Worm (Caenorhabditis elegans) whole organism, mixed stage, embryonic: ENCODE results near the gene F35C11.5.

ENCODE experiments used
- M03D4.4 ChIP-seq: sonication (generic microtip); optimal IDR thresholded peaks from 2 replicates; lab custom pipeline; 2017; ENCODE audit warnings: mild to moderate bottlenecking, missing genetic modification characterization, missing compliant biosample characterization
- blmp-1 ChIP-seq: fragments of 150-350 bp; optimal IDR thresholded peaks from 2 replicates; lab custom pipeline; 2014; ENCODE audit warnings: missing biosample characterization, missing genetic modification characterization
- ceh-39 ChIP-seq: fragments of 150-350 bp; optimal IDR thresholded peaks from 2 replicates; lab custom pipeline; 2014; ENCODE audit warnings: missing biosample characterization, missing genetic modification characterization
- ceh-43 ChIP-seq: fragments of 200-800 bp; sonication (Bioruptor generic); optimal IDR thresholded peaks from 2 replicates; lab custom pipeline; 2018; ENCODE audit warnings: mild to moderate bottlenecking, missing genetic modification characterization, moderate library complexity, missing compliant biosample characterization
- ceh-83 ChIP-seq: fragments of 200-800 bp; sonication (Bioruptor generic); optimal IDR thresholded peaks from 2 replicates; lab custom pipeline; 2018; ENCODE audit warnings: mild to moderate bottlenecking, missing genetic modification characterization, missing compliant biosample characterization
- ces-1 ChIP-seq: fragments of 150-350 bp; optimal IDR thresholded peaks from 2 replicates; lab custom pipeline; 2014; ENCODE audit warnings: missing biosample characterization, missing genetic modification reagents, missing genetic modification characterization
- cnd-1 ChIP-seq: fragments of 200-800 bp; sonication (Bioruptor generic); optimal IDR thresholded peaks from 2 replicates; lab custom pipeline; 2018; ENCODE audit warnings: mild to moderate bottlenecking, missing genetic modification characterization, missing compliant biosample characterization
- drap-1 ChIP-seq: fragments of 200-800 bp; sonication (Bioruptor generic); optimal IDR thresholded peaks from 3 replicates; lab custom pipeline; 2018; ENCODE audit warnings: mild to moderate bottlenecking, missing genetic modification characterization, missing compliant biosample characterization
- elt-1 ChIP-seq: sonication (generic microtip); optimal IDR thresholded peaks from 2 replicates; lab custom pipeline; 2017; ENCODE audit warnings: missing genetic modification characterization, mild to moderate bottlenecking, missing compliant biosample characterization, antibody characterized with exemption, moderate library complexity, borderline replicate concordance; ENCODE audit not compliant: insufficient read depth
- elt-3 ChIP-seq: fragments of 150-350 bp; optimal IDR thresholded peaks from 2 replicates; lab custom pipeline; 2014; ENCODE audit warnings: missing biosample characterization, missing genetic modification characterization
- flh-1 ChIP-seq: fragments of 200-800 bp; sonication (Bioruptor generic); optimal IDR thresholded peaks from 2 replicates; lab custom pipeline; 2018; ENCODE audit warnings: mild to moderate bottlenecking, missing genetic modification characterization, moderate library complexity, missing compliant biosample characterization
- ham-2 ChIP-seq: fragments of 200-800 bp; sonication (Bioruptor generic); optimal IDR thresholded peaks from 2 replicates; lab custom pipeline; 2018; ENCODE audit warnings: mild to moderate bottlenecking, missing genetic modification characterization, missing compliant biosample characterization
- lin-13 ChIP-seq: fragments of 150-350 bp; optimal IDR thresholded peaks from 2 replicates; lab custom pipeline; 2014; ENCODE audit warnings: missing biosample characterization, missing genetic modification characterization
- lin-32 ChIP-seq: fragments of 200-800 bp; sonication (Bioruptor generic); optimal IDR thresholded peaks from 2 replicates; lab custom pipeline; 2018; ENCODE audit warnings: mild to moderate bottlenecking, missing genetic modification characterization, missing compliant biosample characterization
- lsy-2 ChIP-seq: fragments of 150-350 bp; optimal IDR thresholded peaks from 2 replicates; lab custom pipeline; 2014; ENCODE audit warnings: missing biosample characterization, missing genetic modification characterization
- mep-1 ChIP-seq: fragments of 150-350 bp; optimal IDR thresholded peaks from 2 replicates; lab custom pipeline; 2017; ENCODE audit warnings: missing biosample characterization, missing genetic modification reagents, missing genetic modification characterization, inconsistent platforms
- mls-2 ChIP-seq: sonication (generic microtip); optimal IDR thresholded peaks from 2 replicates; lab custom pipeline; 2016; ENCODE audit warnings: mild to moderate bottlenecking, missing genetic modification characterization, moderate library complexity, missing compliant biosample characterization
- nhr-12 ChIP-seq: fragments of 150-350 bp; optimal IDR thresholded peaks from 2 replicates; lab custom pipeline; 2014; ENCODE audit warnings: missing biosample characterization, missing genetic modification characterization
- nhr-2 ChIP-seq: fragments of 150-350 bp; optimal IDR thresholded peaks from 2 replicates; lab custom pipeline; 2014; ENCODE audit warnings: missing biosample characterization, missing genetic modification characterization
- nhr-237 ChIP-seq: fragments of 150-350 bp; optimal IDR thresholded peaks from 2 replicates; lab custom pipeline; 2014; ENCODE audit warnings: missing biosample characterization, missing genetic modification characterization
- nhr-28 ChIP-seq: fragments of 150-350 bp; optimal IDR thresholded peaks from 2 replicates; lab custom pipeline; 2014; ENCODE audit warnings: missing biosample characterization, missing genetic modification characterization
- nhr-76 ChIP-seq: sonication (generic microtip); optimal IDR thresholded peaks from 2 replicates; lab custom pipeline; 2017; ENCODE audit warnings: missing biosample characterization, missing genetic modification characterization
- sem-2 ChIP-seq: fragments of 200-800 bp; sonication (Bioruptor generic); optimal IDR thresholded peaks from 2 replicates; lab custom pipeline; 2018; ENCODE audit warnings: mild to moderate bottlenecking, missing genetic modification characterization, missing compliant biosample characterization
- snpc-4 ChIP-seq: fragments of 150-350 bp; optimal IDR thresholded peaks from 2 replicates; lab custom pipeline; 2014; ENCODE audit warnings: missing biosample characterization, missing genetic modification characterization
- sptf-1 ChIP-seq: sonication (generic microtip); optimal IDR thresholded peaks from 2 replicates; lab custom pipeline; 2017; ENCODE audit warnings: mild to moderate bottlenecking, missing genetic modification characterization, moderate library complexity, missing compliant biosample characterization
- unc-120 ChIP-seq: sonication (generic microtip); optimal IDR thresholded peaks from 2 replicates; lab custom pipeline; 2017; ENCODE audit warnings: missing genetic modification characterization, missing compliant biosample characterization; ENCODE audit not compliant: poor library complexity, severe bottlenecking
- unc-39 ChIP-seq: fragments of 150-350 bp; optimal IDR thresholded peaks from 2 replicates; lab custom pipeline; 2014; ENCODE audit warnings: missing biosample characterization, missing genetic modification characterization
- zip-8 ChIP-seq: fragments of 150-350 bp; optimal IDR thresholded peaks from 2 replicates; lab custom pipeline; 2014; ENCODE audit warnings: missing biosample characterization, missing genetic modification characterization
- ztf-11 ChIP-seq: fragments of 150-350 bp; optimal IDR thresholded peaks from 2 replicates; lab custom pipeline; 2014; ENCODE audit warnings: missing biosample characterization, missing genetic modification characterization

Gene F35C11.5

DNA sequence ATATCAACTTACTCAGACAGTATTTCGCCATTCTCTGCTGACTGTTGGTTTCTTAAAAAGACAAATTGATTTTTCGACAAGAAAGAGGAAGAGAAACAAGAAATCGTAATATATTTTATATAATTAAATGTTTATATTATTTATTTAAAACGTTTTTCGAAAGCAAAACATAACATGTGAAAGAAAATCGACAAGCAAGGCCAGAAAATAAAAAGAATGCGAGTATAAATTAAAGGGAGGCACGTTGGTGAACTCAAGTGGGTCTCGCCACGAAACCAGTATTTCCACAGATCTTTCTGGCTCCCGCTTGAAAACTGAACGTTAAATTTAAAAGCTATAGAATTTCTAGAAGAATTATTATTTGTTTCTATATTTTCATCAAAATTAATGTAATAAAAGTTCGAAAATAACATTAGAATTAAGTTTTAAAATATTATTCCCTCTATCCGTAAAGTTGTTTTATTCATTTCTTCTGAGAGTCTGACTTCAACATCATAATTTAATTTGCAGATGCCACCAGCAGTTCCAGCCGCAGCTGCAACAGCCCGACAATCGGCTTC is 29.7 kb downstream of the F35C11.5 start, which contains the start of the genes nst-1 and cct-4:
Gene nst-1 (minus strand): TSS at position 51 of the 560 bp plus-strand sequence.
Gene cct-4 (plus strand): TSS at position 510 of the 560 bp plus-strand sequence.
- no peak for TF ChIP-seq flh-1
- no peak for TF ChIP-seq nhr-28
- TF ChIP-seq zip-8 (tag; lab: Kevin White, UChicago): no peak
- no peak for TF ChIP-seq ham-2 (GFP tag; lab: Kevin White, UChicago)
- TF ChIP-seq mep-1: peak; percentile 28
- TF ChIP-seq ceh-83 (GFP tag; lab: Kevin White, UChicago): no peak
- no peak for TF ChIP-seq mls-2 (tag; lab: Kevin White, UChicago)
- no peak for TF ChIP-seq nhr-12 (tag; lab: Kevin White, UChicago)
- TF ChIP-seq ztf-11 (tag; lab: Kevin White, UChicago): no peak
- TF ChIP-seq unc-120 (tag; lab: Kevin White, UChicago): no peak
- TF ChIP-seq cnd-1: no peak
- no peak for TF ChIP-seq snpc-4 (tag; lab: Kevin White, UChicago)
- no peak for TF ChIP-seq lin-13 (tag; lab: Kevin White, UChicago)
- no peak for TF ChIP-seq sem-2
- peak; percentile 32 for TF ChIP-seq lsy-2 (tag; lab: Kevin White, UChicago)
- no peak for TF ChIP-seq lin-32
- TF ChIP-seq ces-1 (GFP tag; lab: Kevin White, UChicago): peak; percentile 39
- peak; percentile 22 for TF ChIP-seq nhr-237
- TF ChIP-seq blmp-1 (tag; lab: Kevin White, UChicago): no peak
- TF ChIP-seq elt-3 (tag; lab: Kevin White, UChicago): no peak
- no peak for TF ChIP-seq nhr-2
- no peak for TF ChIP-seq ceh-43

DNA sequence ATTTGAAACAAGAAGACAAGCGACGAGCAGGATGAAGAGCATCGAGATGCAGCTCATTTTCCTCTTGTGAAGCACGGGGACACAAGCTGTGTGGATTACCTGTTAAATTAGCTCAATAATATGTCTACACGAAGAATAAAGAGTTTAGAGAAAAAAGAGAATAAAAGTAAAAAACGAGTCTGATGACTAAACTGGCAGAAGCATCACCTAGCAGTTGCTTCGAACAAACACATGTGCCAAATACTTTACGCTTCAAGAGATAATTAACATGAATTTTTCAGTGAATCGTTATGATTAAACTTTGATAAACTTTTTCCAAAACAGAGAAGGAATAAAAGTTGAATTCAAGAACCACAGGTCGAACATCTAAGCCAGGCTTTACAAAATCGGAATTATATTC is 41.8 kb downstream of the F35C11.5 start, which contains the start of gene nlp-55:
Gene nlp-55 (minus strand): TSS at position 101 of the 400 bp plus-strand sequence.
- no peak for TF ChIP-seq drap-1 (GFP tag; lab: Kevin White, UChicago)
- TF ChIP-seq elt-1 (tag; lab: Kevin White, UChicago): no peak
- TF ChIP-seq elt-3 (tag; lab: Kevin White, UChicago): no peak
- no peak for TF ChIP-seq mls-2 (tag; lab: Kevin White, UChicago)
- TF ChIP-seq lin-13 (tag; lab: Kevin White, UChicago): no peak
- TF ChIP-seq unc-39 (tag; lab: Kevin White, UChicago): no peak
- TF ChIP-seq ces-1 (GFP tag; lab: Kevin White, UChicago): no peak
- no peak for TF ChIP-seq ceh-39 (tag; lab: Kevin White, UChicago)
- TF ChIP-seq blmp-1 (tag; lab: Kevin White, UChicago): no peak
- TF ChIP-seq M03D4.4 (tag; lab: Kevin White, UChicago): no peak
- TF ChIP-seq sem-2: no peak
- TF ChIP-seq flh-1: no peak
- TF ChIP-seq zip-8 (tag; lab: Kevin White, UChicago): no peak
- no peak for TF ChIP-seq nhr-76 (tag; lab: Kevin White, UChicago)
- TF ChIP-seq nhr-237: no peak
- TF ChIP-seq nhr-28: no peak
- TF ChIP-seq sptf-1: no peak
